Comparison of ENCODE assay signal across 2 fruit fly cellular contexts in genomic region chr3L:4702003-4702402, dm6.
TF ChIP-seq lines count a peak whose summit lies in the region.

No protein-coding gene starts in this region.

TF ChIP-seq in whole organism, prepupa, 60 proteins besides CTCF, POLR2A, EP300 and RAD21:
- peak; percentile 58; the same call in 2 of the 3 replicates for TF ChIP-seq CG6163 (GFP tag; IDR thresholded peaks at IDR 0.05; lab: Robert Waterston, UW)
- peak; percentile 26 for TF ChIP-seq achi (GFP tag; optimal IDR thresholded peaks at IDR 0.05; lab: Kevin White, UChicago)
- peak; percentile 27 for TF ChIP-seq Ets96B (tag; optimal IDR thresholded peaks at IDR 0.05; lab: Kevin White, UChicago)
- no peak for TF ChIP-seq CG6792 (GFP tag; optimal IDR thresholded peaks at IDR 0.05; lab: Kevin White, UChicago)
- TF ChIP-seq ss (GFP tag; optimal IDR thresholded peaks at IDR 0.05; lab: Kevin White, UChicago): peak in 1 of 2 experiments; percentile 29
- TF ChIP-seq CG3919 (GFP tag; optimal IDR thresholded peaks at IDR 0.05; lab: Kevin White, UChicago): no peak
- peak; percentile 9 for TF ChIP-seq CG32006 (GFP tag; optimal IDR thresholded peaks at IDR 0.05; lab: Kevin White, UChicago)
- TF ChIP-seq Smox (GFP tag; optimal IDR thresholded peaks at IDR 0.05; lab: Kevin White, UChicago): no peak
- TF ChIP-seq Eip78C (GFP tag; lab: Kevin White, UChicago): peak; percentile 80
- TF ChIP-seq fd59A (GFP tag; optimal IDR thresholded peaks at IDR 0.05; lab: Kevin White, UChicago): peak; percentile 4
- TF ChIP-seq CG3032 (tag; optimal IDR thresholded peaks at IDR 0.05; lab: Kevin White, UChicago): peak; percentile 2
- TF ChIP-seq CG11294 (GFP tag; IDR thresholded peaks at IDR 0.05; lab: Robert Waterston, UW): no peak
- TF ChIP-seq CG6808 (GFP tag; optimal IDR thresholded peaks at IDR 0.05; lab: Kevin White, UChicago): no peak
- TF ChIP-seq vri (GFP tag; optimal IDR thresholded peaks at IDR 0.05; lab: Kevin White, UChicago): no peak
- peak; percentile 8 for TF ChIP-seq Hr4 (GFP tag; optimal IDR thresholded peaks at IDR 0.05; lab: Kevin White, UChicago)
- peak; percentile 6 for TF ChIP-seq dsx (GFP tag; optimal IDR thresholded peaks at IDR 0.05; lab: Kevin White, UChicago; ENCODE audit: poor library complexity, severe bottlenecking)
- TF ChIP-seq pdm3 (GFP tag; optimal IDR thresholded peaks at IDR 0.05; lab: Kevin White, UChicago): peak; percentile 24
- TF ChIP-seq CG10669 (GFP tag; optimal IDR thresholded peaks at IDR 0.05; lab: Kevin White, UChicago): peak; percentile 17
- peak; percentile 46 for TF ChIP-seq acj6 (GFP tag; optimal IDR thresholded peaks at IDR 0.05; lab: Kevin White, UChicago)
- peak; percentile 33 for TF ChIP-seq OdsH (GFP tag; optimal IDR thresholded peaks at IDR 0.05; lab: Kevin White, UChicago)

TF ChIP-seq in whole organism, pupa, 21 proteins besides CTCF, POLR2A, EP300 and RAD21:
- TF ChIP-seq CG8159 (tag; optimal IDR thresholded peaks at IDR 0.05; lab: Kevin White, UChicago) (peak; percentile 44), CG15710 (tag; optimal IDR thresholded peaks at IDR 0.05; lab: Kevin White, UChicago) (peak; percentile 43), gl (tag; optimal IDR thresholded peaks at IDR 0.05; lab: Kevin White, UChicago) (no peak), CG8301 (tag; optimal IDR thresholded peaks at IDR 0.05; lab: Kevin White, UChicago) (no peak), EcR (GFP tag; optimal IDR thresholded peaks at IDR 0.05; lab: Kevin White, UChicago) (no peak), Ets98B (GFP tag; IDR thresholded peaks at IDR 0.05; lab: Robert Waterston, UW) (no peak), CG14655 (GFP tag; optimal IDR thresholded peaks at IDR 0.05; lab: Kevin White, UChicago) (no peak), fd96Ca (GFP tag; IDR thresholded peaks at IDR 0.05; lab: Robert Waterston, UW) (no peak), CG9948 (tag; optimal IDR thresholded peaks at IDR 0.05; lab: Kevin White, UChicago) (peak; percentile 14), CG34367 (tag; optimal IDR thresholded peaks at IDR 0.05; lab: Kevin White, UChicago) (no peak), Snoo (tag; optimal IDR thresholded peaks at IDR 0.05; lab: Kevin White, UChicago) (no peak), Pif1A (GFP tag; optimal IDR thresholded peaks at IDR 0.05; lab: Kevin White, UChicago) (peak; percentile 25)
